Worm (Caenorhabditis elegans): ENCODE measurements around the gene fbxc-12.

Gene fbxc-12

DNA sequence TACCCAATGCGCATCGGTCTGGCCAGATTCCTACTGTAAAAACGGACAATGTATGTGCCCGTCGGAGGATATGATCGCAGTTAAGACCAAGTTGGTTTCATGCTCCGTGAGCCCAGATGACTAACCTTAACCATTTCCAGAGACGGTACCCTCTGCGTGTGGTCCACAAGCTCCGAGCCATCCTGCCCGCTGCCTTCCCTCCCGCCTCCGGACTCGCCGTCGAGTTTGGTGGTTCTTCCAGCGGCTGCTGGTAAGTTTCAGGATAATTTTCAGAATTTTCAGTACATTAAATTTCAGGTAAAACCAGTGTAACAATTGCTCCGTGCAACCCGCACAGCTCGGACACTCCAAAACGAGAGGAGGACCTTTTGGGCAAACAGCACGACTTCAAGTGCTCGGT lies 44.3 kb upstream of the fbxc-12 start:
- TF ChIP-seq zfh-2 (GFP tag; conservative IDR thresholded peaks at IDR 0.05) (peak; percentile 79), dpff-1 (tag; optimal IDR thresholded peaks at IDR 0.05) (no peak), unc-62 (GFP tag; optimal IDR thresholded peaks at IDR 0.05) (no peak)

DNA sequence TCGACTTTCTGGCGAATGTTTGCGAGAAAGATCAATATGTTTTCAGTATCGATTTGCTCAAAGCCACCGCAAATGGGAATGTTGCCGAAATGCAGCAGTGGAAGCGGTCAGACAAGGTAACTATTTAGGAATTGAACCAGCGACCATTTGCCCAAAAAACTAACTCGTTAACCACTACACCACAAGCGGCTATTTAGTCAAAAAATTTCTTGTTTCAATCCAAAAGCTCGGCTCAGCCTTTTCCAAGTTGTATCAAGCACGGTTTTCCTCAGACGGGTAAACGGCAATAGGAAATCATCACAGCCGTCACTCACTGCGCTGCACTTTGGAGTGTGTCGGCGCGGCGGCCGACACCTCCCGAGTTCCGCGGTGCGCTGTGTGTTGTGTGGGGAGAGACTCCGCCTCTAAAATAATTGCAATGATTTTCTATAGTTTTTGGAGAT lies 38.2 kb upstream of the fbxc-12 start:
- TF ChIP-seq ceh-40 (GFP tag; IDR thresholded peaks at IDR 0.05) (no peak), chd-7 (tag; optimal IDR thresholded peaks at IDR 0.05) (no peak), F39B2.1 (GFP tag; IDR thresholded peaks at IDR 0.05) (0 out of 2 replicates have a peak, but pooled peaks have one; percentile 36), B0019.2 (GFP tag; conservative IDR thresholded peaks at IDR 0.05) (peak; percentile 62), madf-6 (GFP tag; IDR thresholded peaks at IDR 0.05) (peak; percentile 88), mcd-1 (GFP tag; IDR thresholded peaks at IDR 0.05) (peak; percentile 93), lag-1 (GFP tag; IDR thresholded peaks at IDR 0.05) (no peak), Y56A3A.18 (GFP tag; IDR thresholded peaks at IDR 0.05) (no peak), ceh-91 (GFP tag; IDR thresholded peaks at IDR 0.05) (peak; percentile 59), cebp-2 (GFP tag; IDR thresholded peaks at IDR 0.05) (no peak), nfya-2 (GFP tag; IDR thresholded peaks at IDR 0.05) (no peak), sptf-2 (GFP tag; optimal IDR thresholded peaks at IDR 0.05) (peak; percentile 65), ztf-28 (GFP tag; IDR thresholded peaks at IDR 0.05) (peak; percentile 95), akir-1 (GFP tag; optimal IDR thresholded peaks at IDR 0.05) (no peak), ztf-18 (tag; optimal IDR thresholded peaks at IDR 0.05) (peak; percentile 62), ztf-26 (tag; optimal IDR thresholded peaks at IDR 0.05) (peak; percentile 61), rcor-1 (GFP tag; IDR thresholded peaks at IDR 0.05) (peak; percentile 78), D2030.7 (GFP tag; IDR thresholded peaks at IDR 0.05) (peak; percentile 100), dox-1 (GFP tag; IDR thresholded peaks at IDR 0.05) (peak; percentile 96), let-526 (GFP tag; IDR thresholded peaks at IDR 0.05) (0 out of 2 replicates have a peak, but pooled peaks have one; percentile 23), unc-62 (GFP tag; optimal IDR thresholded peaks at IDR 0.05) (peak; percentile 12), nhr-179 (tag; optimal IDR thresholded peaks at IDR 0.05) (no peak), lin-40 (tag; optimal IDR thresholded peaks at IDR 0.05) (peak; percentile 82), ztf-22 (GFP tag; optimal IDR thresholded peaks at IDR 0.05) (no peak), madf-8 (GFP tag; conservative IDR thresholded peaks at IDR 0.05) (peak; percentile 44), mxl-1 (tag; optimal IDR thresholded peaks at IDR 0.05) (peak; percentile 84), nhr-80 (tag; optimal IDR thresholded peaks at IDR 0.05) (peak; percentile 50), let-607 (tag; optimal IDR thresholded peaks at IDR 0.05) (peak; percentile 28 to 54), athp-1 (tag; optimal IDR thresholded peaks at IDR 0.05) (peak; percentile 70), efl-1 (GFP tag; optimal IDR thresholded peaks at IDR 0.05) (peak; percentile 44), T26A5.8 (tag; optimal IDR thresholded peaks at IDR 0.05) (peak; percentile 66), hlh-12 (tag; optimal IDR thresholded peaks at IDR 0.05) (no peak), B0261.1 (tag; optimal IDR thresholded peaks at IDR 0.05) (peak; percentile 60), aptf-2 (GFP tag; conservative IDR thresholded peaks at IDR 0.05) (no peak), ceh-100 (GFP tag; IDR thresholded peaks at IDR 0.05) (peak; percentile 80), mel-28 (tag; optimal IDR thresholded peaks at IDR 0.05; ENCODE audit: borderline replicate concordance) (no peak), ets-4 (GFP tag; optimal IDR thresholded peaks at IDR 0.05) (peak; percentile 72), K11D2.4 (GFP tag; IDR thresholded peaks at IDR 0.05) (peak; percentile 59; the same call in 1 of the 2 replicates), ccch-3 (GFP tag; optimal IDR thresholded peaks at IDR 0.05) (no peak), aptf-3 (GFP tag; IDR thresholded peaks at IDR 0.05) (no peak), bed-2 (GFP tag; IDR thresholded peaks at IDR 0.05) (peak; percentile 60; the same call in 1 of the 2 replicates), lin-26 (GFP tag; IDR thresholded peaks at IDR 0.05) (peak; percentile 91), xnd-1 (tag; optimal IDR thresholded peaks at IDR 0.05) (peak; percentile 18), B0336.3 (GFP tag; IDR thresholded peaks at IDR 0.05) (peak; percentile 98), ztf-6 (GFP tag; IDR thresholded peaks at IDR 0.05) (no peak), B0035.1 (tag; optimal IDR thresholded peaks at IDR 0.05) (peak; percentile 64)
